Worm (Caenorhabditis elegans): ENCODE measurements around the gene C49H3.4.

C49H3.4 gene

ce11 chrIV:7957504-7957903 lies 42.4 kb downstream of the C49H3.4 start, which contains the start of gene frpr-10:
Gene frpr-10 (plus strand): TSS chrIV:7957804.
- TF ChIP-seq C08G9.2 (tag; optimal IDR thresholded peaks at IDR 0.05) (no peak), hlh-15 (tag; optimal IDR thresholded peaks at IDR 0.05) (no peak), zip-5 (tag; optimal IDR thresholded peaks at IDR 0.05) (no peak), elt-4 (tag; optimal IDR thresholded peaks at IDR 0.05) (no peak), sox-4 (tag; optimal IDR thresholded peaks at IDR 0.05) (no peak), madf-2 (tag; optimal IDR thresholded peaks at IDR 0.05) (no peak), ceh-34 (tag; optimal IDR thresholded peaks at IDR 0.05) (no peak), unc-3 (GFP tag; conservative IDR thresholded peaks at IDR 0.05) (no peak), unc-3 (tag; optimal IDR thresholded peaks at IDR 0.05) (no peak), mec-3 (tag; optimal IDR thresholded peaks at IDR 0.05; ENCODE audit: borderline replicate concordance) (no peak), fkh-10 (GFP tag; optimal IDR thresholded peaks at IDR 0.05) (no peak), syd-9 (tag; optimal IDR thresholded peaks at IDR 0.05) (no peak), tbx-2 (tag; optimal IDR thresholded peaks at IDR 0.05) (no peak), ceh-19 (GFP tag; optimal IDR thresholded peaks at IDR 0.05) (no peak), dve-1 (tag; optimal IDR thresholded peaks at IDR 0.05) (no peak)

DNA sequence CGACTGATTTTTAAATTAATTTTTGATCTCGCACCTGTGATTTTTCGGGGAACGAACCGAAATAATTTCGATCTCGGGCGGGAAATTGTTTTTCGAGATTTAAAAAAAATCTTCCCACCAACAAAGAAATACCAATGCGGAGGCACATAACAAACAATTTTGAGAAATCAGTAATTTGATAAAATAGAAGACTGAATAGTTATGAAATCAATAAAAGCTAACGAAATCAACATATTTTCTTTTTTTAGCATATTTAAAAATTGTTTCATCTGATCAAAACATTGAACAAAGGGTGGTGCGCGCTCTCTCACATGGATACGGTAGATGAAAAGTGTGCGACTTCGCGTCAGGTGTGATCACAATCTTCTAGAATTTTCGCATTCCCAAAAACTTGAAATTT lies 43.0 kb downstream of the C49H3.4 start:
- no peak for TF ChIP-seq ceh-34 (tag; optimal IDR thresholded peaks at IDR 0.05)
- no peak for TF ChIP-seq gmeb-2 (tag; optimal IDR thresholded peaks at IDR 0.05)
- TF ChIP-seq nhr-232 (tag; optimal IDR thresholded peaks at IDR 0.05) = no peak
- no peak for TF ChIP-seq ceh-18 (tag; optimal IDR thresholded peaks at IDR 0.05)
- no peak for TF ChIP-seq unc-3 (GFP tag; conservative IDR thresholded peaks at IDR 0.05)
- TF ChIP-seq unc-3 (tag; optimal IDR thresholded peaks at IDR 0.05) = no peak
- no peak for TF ChIP-seq nfya-1 (tag; optimal IDR thresholded peaks at IDR 0.05)
- TF ChIP-seq K02D7.2 (tag; optimal IDR thresholded peaks at IDR 0.05) = no peak
- TF ChIP-seq lim-6 (tag; optimal IDR thresholded peaks at IDR 0.05) = no peak
- no peak for TF ChIP-seq ref-2 (tag; optimal IDR thresholded peaks at IDR 0.05)
- no peak for TF ChIP-seq sox-4 (tag; optimal IDR thresholded peaks at IDR 0.05)
- TF ChIP-seq ttx-3 (tag; optimal IDR thresholded peaks at IDR 0.05) = no peak
- TF ChIP-seq hlh-8 (tag; optimal IDR thresholded peaks at IDR 0.05) = no peak
- no peak for TF ChIP-seq ceh-19 (GFP tag; optimal IDR thresholded peaks at IDR 0.05)
- TF ChIP-seq C08G9.2 (tag; optimal IDR thresholded peaks at IDR 0.05) = no peak
- no peak for TF ChIP-seq elt-4 (tag; optimal IDR thresholded peaks at IDR 0.05)
- no peak for TF ChIP-seq ceh-6 (GFP tag; optimal IDR thresholded peaks at IDR 0.05)

ce11 chrIV:7961889-7962342 lies 46.8 kb downstream of the C49H3.4 start:
- TF ChIP-seq hlh-30 (tag; optimal IDR thresholded peaks at IDR 0.05; ENCODE audit: insufficient read depth) = no peak
- no peak for TF ChIP-seq rnt-1 (tag; optimal IDR thresholded peaks at IDR 0.05)
- TF ChIP-seq fkh-10 (GFP tag; optimal IDR thresholded peaks at IDR 0.05) = no peak
- TF ChIP-seq ets-4 (tag; optimal IDR thresholded peaks at IDR 0.05) = no peak
- no peak for TF ChIP-seq odd-2 (tag; optimal IDR thresholded peaks at IDR 0.05)
- no peak for TF ChIP-seq gmeb-2 (tag; optimal IDR thresholded peaks at IDR 0.05)
